Fruit fly (Drosophila melanogaster) whole organism, prepupa: Measurements from ENCODE around the gene smid.
A peak's percentile ranks its signal among the peaks of the same experiment; 100 is the strongest.

Experiments used
- Blimp-1 ChIP-seq: fragments of 200-800 bp; sonication (Bioruptor generic); optimal IDR thresholded peaks from 3 replicates; lab custom pipeline; 2017; ENCODE audit warnings: missing biosample characterization, missing genetic modification characterization, mild to moderate bottlenecking, moderate library complexity, missing genetic modification reagents
- CG10631 ChIP-seq: fragments of 200-800 bp; sonication (Bioruptor generic); optimal IDR thresholded peaks from 2 replicates; lab custom pipeline; 2016; ENCODE audit warnings: missing biosample characterization, missing genetic modification characterization
- CG10669 ChIP-seq: fragments of 200-800 bp; sonication (Bioruptor generic); optimal IDR thresholded peaks from 3 replicates; lab custom pipeline; 2018; ENCODE audit warnings: missing biosample characterization, mild to moderate bottlenecking, missing genetic modification characterization, moderate library complexity
- CG11294 ChIP-seq: fragments of 200-800 bp; sonication (Bioruptor generic); IDR thresholded peaks from 2 replicates; pipeline ENCODE4 v1.3.6; 2022; ENCODE audit warnings: missing biosample characterization, missing genetic modification characterization
- CG11762 ChIP-seq: fragments of 200-800 bp; sonication (Bioruptor generic); optimal IDR thresholded peaks from 3 replicates; lab custom pipeline; 2016; ENCODE audit warnings: missing biosample characterization, missing genetic modification characterization; ENCODE audit not compliant: insufficient read depth
- CG11902 ChIP-seq: fragments of 200-800 bp; sonication (Bioruptor generic); optimal IDR thresholded peaks from 3 replicates; lab custom pipeline; 2016; ENCODE audit warnings: missing biosample characterization, missing genetic modification characterization
- CG15336 ChIP-seq: fragments of 200-800 bp; sonication (Bioruptor generic); IDR thresholded peaks from 2 replicates; pipeline ENCODE4 v1.3.6; 2022; ENCODE audit warnings: missing biosample characterization, missing genetic modification characterization
- CG3032 ChIP-seq: fragments of 200-800 bp; optimal IDR thresholded peaks from 2 replicates; lab custom pipeline; 2019; ENCODE audit warnings: missing biosample characterization, mild to moderate bottlenecking, missing genetic modification characterization, moderate library complexity
- CG32006 ChIP-seq: fragments of 200-800 bp; sonication (Bioruptor generic); optimal IDR thresholded peaks from 3 replicates; lab custom pipeline; 2017; ENCODE audit warnings: missing biosample characterization, mild to moderate bottlenecking, missing genetic modification characterization
- CG34406 ChIP-seq: fragments of 200-800 bp; sonication (Bioruptor generic); optimal IDR thresholded peaks from 3 replicates; lab custom pipeline; 2016; ENCODE audit warnings: missing biosample characterization, missing genetic modification characterization
- CG3919 ChIP-seq: fragments of 200-800 bp; sonication (Bioruptor generic); optimal IDR thresholded peaks from 3 replicates; lab custom pipeline; 2016; ENCODE audit warnings: missing biosample characterization, missing genetic modification characterization
- CG4318 ChIP-seq: fragments of 200-800 bp; sonication (Bioruptor generic); optimal IDR thresholded peaks from 3 replicates; lab custom pipeline; 2017; ENCODE audit warnings: missing biosample characterization, mild to moderate bottlenecking, missing genetic modification characterization
- CG6163 ChIP-seq: fragments of 200-800 bp; sonication (Bioruptor generic); IDR thresholded peaks from 3 replicates; pipeline ENCODE4 v1.3.6; 2022; ENCODE audit warnings: missing biosample characterization, missing genetic modification characterization
- CG6276 ChIP-seq: fragments of 200-800 bp; sonication (Bioruptor generic); optimal IDR thresholded peaks from 2 replicates; lab custom pipeline; 2017; ENCODE audit warnings: missing biosample characterization, mild to moderate bottlenecking, missing genetic modification characterization
- CG6808 ChIP-seq: fragments of 200-800 bp; sonication (Bioruptor generic); optimal IDR thresholded peaks from 3 replicates; lab custom pipeline; 2017; ENCODE audit warnings: missing biosample characterization, missing genetic modification characterization, mild to moderate bottlenecking, moderate library complexity, missing genetic modification reagents
- CG6854 ChIP-seq: fragments of 200-800 bp; sonication (Bioruptor generic); optimal IDR thresholded peaks from 2 replicates; lab custom pipeline; 2017; ENCODE audit warnings: missing biosample characterization, mild to moderate bottlenecking, missing genetic modification characterization
- CG7368 ChIP-seq: fragments of 200-800 bp; sonication (Bioruptor generic); optimal IDR thresholded peaks from 3 replicates; lab custom pipeline; 2016; ENCODE audit warnings: missing biosample characterization, missing genetic modification characterization
- CG8119 ChIP-seq: fragments of 200-800 bp; sonication (Bioruptor generic); IDR thresholded peaks from 3 replicates; pipeline ENCODE4 v1.3.6; 2022; ENCODE audit warnings: missing biosample characterization, missing genetic modification characterization
- CG8632 ChIP-seq: fragments of 200-800 bp; sonication (Bioruptor generic); optimal IDR thresholded peaks from 3 replicates; lab custom pipeline; 2016; ENCODE audit warnings: missing biosample characterization, missing genetic modification characterization
- Eip75B ChIP-seq: fragments of 200-800 bp; sonication (Bioruptor generic); optimal IDR thresholded peaks from 3 replicates; lab custom pipeline; 2016; ENCODE audit warnings: missing biosample characterization, missing genetic modification characterization
- Ets21C ChIP-seq: fragments of 200-800 bp; sonication (Bioruptor generic); optimal IDR thresholded peaks from 3 replicates; lab custom pipeline; 2016; ENCODE audit warnings: missing biosample characterization, missing genetic modification characterization
- Ets96B ChIP-seq: fragments of 200-800 bp; optimal IDR thresholded peaks from 2 replicates; lab custom pipeline; 2019; ENCODE audit warnings: missing biosample characterization, mild to moderate bottlenecking, missing genetic modification characterization, moderate library complexity
- Gug ChIP-seq: fragments of 200-800 bp; sonication (Bioruptor generic); IDR thresholded peaks from 2 replicates; pipeline ENCODE4 v1.3.6; 2022; ENCODE audit warnings: missing biosample characterization, missing genetic modification characterization
- Hr38 ChIP-seq: sonication (Bioruptor generic); optimal IDR thresholded peaks from 2 replicates; lab custom pipeline; 2016; ENCODE audit warnings: missing biosample characterization, missing genetic modification characterization
- Hr39 ChIP-seq: fragments of 200-800 bp; sonication (Bioruptor generic); optimal IDR thresholded peaks from 2 replicates; lab custom pipeline; 2016; ENCODE audit warnings: missing biosample characterization, missing genetic modification characterization
- Hr4 ChIP-seq: fragments of 200-800 bp; sonication (Bioruptor generic); optimal IDR thresholded peaks from 3 replicates; lab custom pipeline; 2016; ENCODE audit warnings: missing biosample characterization, missing genetic modification characterization
- Met ChIP-seq: fragments of 200-800 bp; sonication (Bioruptor generic); optimal IDR thresholded peaks from 3 replicates; lab custom pipeline; 2016; ENCODE audit warnings: missing biosample characterization, missing genetic modification characterization
- OdsH ChIP-seq: fragments of 200-800 bp; sonication (Bioruptor generic); optimal IDR thresholded peaks from 3 replicates; lab custom pipeline; 2016; ENCODE audit warnings: missing biosample characterization, missing genetic modification characterization
- Smox ChIP-seq: fragments of 200-800 bp; sonication (Bioruptor generic); optimal IDR thresholded peaks from 3 replicates; lab custom pipeline; 2016; ENCODE audit warnings: missing biosample characterization, missing genetic modification characterization
- Sox102F ChIP-seq: fragments of 200-800 bp; sonication (Bioruptor generic); optimal IDR thresholded peaks from 2 replicates; lab custom pipeline; 2016; ENCODE audit warnings: missing biosample characterization, mild to moderate bottlenecking, missing genetic modification characterization
- Sox14 ChIP-seq: fragments of 200-800 bp; sonication (Bioruptor generic); optimal IDR thresholded peaks from 3 replicates; lab custom pipeline; 2016; ENCODE audit warnings: missing biosample characterization, missing genetic modification characterization
- Sox15 ChIP-seq: fragments of 200-800 bp; sonication (Bioruptor generic); optimal IDR thresholded peaks from 3 replicates; lab custom pipeline; 2016; ENCODE audit warnings: missing biosample characterization, missing genetic modification characterization
- achi ChIP-seq: fragments of 200-800 bp; sonication (Bioruptor generic); optimal IDR thresholded peaks from 3 replicates; lab custom pipeline; 2016; ENCODE audit warnings: missing biosample characterization, missing genetic modification characterization
- acj6 ChIP-seq: fragments of 200-800 bp; sonication (Bioruptor generic); optimal IDR thresholded peaks from 3 replicates; lab custom pipeline; 2016; ENCODE audit warnings: missing biosample characterization, missing genetic modification characterization
- cyc ChIP-seq: fragments of 200-800 bp; sonication (Bioruptor generic); optimal IDR thresholded peaks from 3 replicates; lab custom pipeline; 2016; ENCODE audit warnings: missing biosample characterization, missing genetic modification characterization
- dac ChIP-seq: fragments of 200-800 bp; sonication (Bioruptor generic); optimal IDR thresholded peaks from 2 replicates; lab custom pipeline; 2017; ENCODE audit warnings: missing biosample characterization, mild to moderate bottlenecking, missing genetic modification characterization
- dsx ChIP-seq: fragments of 200-800 bp; optimal IDR thresholded peaks from 3 replicates; lab custom pipeline; 2019; ENCODE audit warnings: missing biosample characterization, mild to moderate bottlenecking, missing genetic modification characterization, moderate library complexity; ENCODE audit not compliant: poor library complexity, severe bottlenecking
- eg ChIP-seq: fragments of 200-800 bp; sonication (Bioruptor generic); IDR thresholded peaks from 3 replicates; pipeline ENCODE4 v1.3.6; 2022; ENCODE audit warnings: missing biosample characterization, missing genetic modification characterization
- esn ChIP-seq: fragments of 200-800 bp; sonication (Bioruptor generic); optimal IDR thresholded peaks from 2 replicates; lab custom pipeline; 2016; ENCODE audit warnings: missing biosample characterization, mild to moderate bottlenecking, missing genetic modification characterization, moderate library complexity
- fd59A ChIP-seq: fragments of 200-800 bp; sonication (Bioruptor generic); optimal IDR thresholded peaks from 2 replicates; lab custom pipeline; 2017; ENCODE audit warnings: missing biosample characterization, mild to moderate bottlenecking, missing genetic modification characterization, missing genetic modification reagents
- fd85E ChIP-seq: fragments of 200-800 bp; sonication (Bioruptor generic); optimal IDR thresholded peaks from 3 replicates; lab custom pipeline; 2016; ENCODE audit warnings: missing biosample characterization, missing genetic modification characterization
- fkh ChIP-seq: fragments of 200-800 bp; sonication (Bioruptor generic); optimal IDR thresholded peaks from 3 replicates; lab custom pipeline; 2017; ENCODE audit warnings: missing biosample characterization, mild to moderate bottlenecking, missing genetic modification characterization, moderate library complexity
- lz ChIP-seq: fragments of 200-800 bp; sonication (Bioruptor generic); optimal IDR thresholded peaks from 3 replicates; lab custom pipeline; 2016; ENCODE audit warnings: missing biosample characterization, missing genetic modification characterization
- net ChIP-seq: fragments of 200-800 bp; sonication (Bioruptor generic); optimal IDR thresholded peaks from 3 replicates; lab custom pipeline; 2016; ENCODE audit warnings: missing biosample characterization, missing genetic modification characterization
- pdm3 ChIP-seq: fragments of 200-800 bp; sonication (Bioruptor generic); optimal IDR thresholded peaks from 3 replicates; lab custom pipeline; 2016; ENCODE audit warnings: missing biosample characterization, missing genetic modification characterization
- salr ChIP-seq, 2 experiments: fragments of 200-800 bp; sonication (Bioruptor generic); optimal IDR thresholded peaks; 3 replicates each; lab custom pipeline; 2016 to 2018; ENCODE audit warnings: missing biosample characterization in 2 of 2, missing genetic modification characterization in 2 of 2, mild to moderate bottlenecking in 1 of 2
- spab ChIP-seq: fragments of 200-800 bp; sonication (Bioruptor generic); optimal IDR thresholded peaks from 2 replicates; lab custom pipeline; 2017; ENCODE audit warnings: missing biosample characterization, mild to moderate bottlenecking, missing genetic modification characterization, missing genetic modification reagents
- ss ChIP-seq, 2 experiments: fragments of 200-800 bp; sonication (Bioruptor generic); optimal IDR thresholded peaks; 2 replicates in 1 of 2; 3 replicates in 1 of 2; lab custom pipeline; 2017 to 2018; ENCODE audit warnings: mild to moderate bottlenecking in 2 of 2, missing biosample characterization in 2 of 2, missing genetic modification characterization in 2 of 2, moderate library complexity in 1 of 2
- svp ChIP-seq: fragments of 200-800 bp; sonication (Bioruptor generic); peaks from one replicate; lab custom pipeline; 2016; ENCODE audit warnings: missing biosample characterization, missing genetic modification characterization
- topi ChIP-seq: fragments of 200-800 bp; sonication (Bioruptor generic); optimal IDR thresholded peaks from 3 replicates; lab custom pipeline; 2016; ENCODE audit warnings: missing biosample characterization, missing genetic modification characterization
- vri ChIP-seq: fragments of 200-800 bp; sonication (Bioruptor generic); optimal IDR thresholded peaks from 3 replicates; lab custom pipeline; 2016; ENCODE audit warnings: missing biosample characterization, mild to moderate bottlenecking, missing genetic modification characterization

Gene smid

DNA sequence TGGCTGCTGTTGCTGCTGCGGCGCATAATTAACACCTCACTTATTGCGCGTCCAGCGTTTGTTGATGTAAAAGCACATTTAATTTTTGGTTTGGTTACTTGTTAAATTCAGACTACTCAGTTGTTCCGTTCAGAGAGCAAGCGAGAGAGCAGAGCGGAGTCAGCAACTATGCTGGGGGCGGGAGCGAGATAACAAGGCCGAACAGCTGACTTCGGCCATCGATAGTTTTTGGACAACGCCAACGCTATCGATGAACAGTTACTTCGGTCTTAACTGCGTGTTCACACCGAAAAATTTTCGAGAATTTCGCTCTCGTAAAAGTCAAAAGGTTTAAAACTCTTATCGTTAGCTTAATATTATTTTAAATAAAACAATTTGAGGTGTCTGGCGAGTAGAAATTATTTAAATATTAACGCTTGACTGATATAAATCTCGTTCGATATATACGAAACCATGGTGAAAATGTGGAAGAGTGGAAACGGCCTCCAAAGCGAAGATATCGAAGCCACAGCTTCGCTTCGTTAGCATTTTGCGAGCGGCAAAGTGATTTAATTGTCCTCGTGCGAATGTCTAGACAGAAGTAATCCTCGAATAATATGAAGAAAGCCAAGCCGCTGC lies at the start of gene smid, which contains the start of gene SMSr:
TSS of gene smid (plus strand) at position 256 of the 618 bp plus-strand sequence.
TSS of gene SMSr (minus strand) at position 116 of the 618 bp plus-strand sequence.
- no peak for TF ChIP-seq fd85E (GFP tag; lab: Kevin White, UChicago)
- peak; percentile 32; the same call in 1 of the 2 replicates for TF ChIP-seq CG15336
- no peak for TF ChIP-seq CG8119
- TF ChIP-seq net (GFP tag; lab: Kevin White, UChicago): peak; percentile 19
- TF ChIP-seq CG10631: peak; percentile 55
- peak; percentile 44 for TF ChIP-seq CG6854 (GFP tag; lab: Kevin White, UChicago)
- TF ChIP-seq cyc (GFP tag; lab: Kevin White, UChicago): peak; percentile 64
- peak; percentile 65 for TF ChIP-seq topi
- peak; percentile 2 for TF ChIP-seq dac (GFP tag; lab: Kevin White, UChicago)
- TF ChIP-seq CG34406 (GFP tag; lab: Kevin White, UChicago): peak; percentile 47
- TF ChIP-seq salr (GFP tag; optimal IDR thresholded peaks at IDR 0.05; lab: Kevin White, UChicago): peak in 1 of 2 experiments; percentile 68
- TF ChIP-seq CG7368: no peak
- TF ChIP-seq CG4318: peak; percentile 47
- peak; percentile 58 for TF ChIP-seq CG3919 (GFP tag; lab: Kevin White, UChicago)
- no peak for TF ChIP-seq CG11762 (GFP tag; lab: Kevin White, UChicago)
- peak; percentile 71 for TF ChIP-seq acj6 (GFP tag; lab: Kevin White, UChicago)
- TF ChIP-seq spab (GFP tag; lab: Kevin White, UChicago): no peak
- TF ChIP-seq CG8632 (GFP tag; lab: Kevin White, UChicago): no peak
- no peak for TF ChIP-seq Blimp-1 (GFP tag; lab: Kevin White, UChicago)
- TF ChIP-seq Met (GFP tag; lab: Kevin White, UChicago): no peak
- TF ChIP-seq achi (GFP tag; lab: Kevin White, UChicago): peak; percentile 44
- TF ChIP-seq CG6276 (GFP tag; lab: Kevin White, UChicago): no peak
- TF ChIP-seq CG11902 (GFP tag; lab: Kevin White, UChicago): peak; percentile 33
- peak; percentile 57 for TF ChIP-seq Ets21C (GFP tag; lab: Kevin White, UChicago)
- no peak for TF ChIP-seq Smox (GFP tag; lab: Kevin White, UChicago)
- TF ChIP-seq Eip75B (GFP tag; lab: Kevin White, UChicago): peak; percentile 61
- TF ChIP-seq Hr39 (GFP tag; lab: Kevin White, UChicago): peak; percentile 66
- peak; percentile 53 for TF ChIP-seq Sox15 (GFP tag; lab: Kevin White, UChicago)
- TF ChIP-seq fd59A (GFP tag; lab: Kevin White, UChicago): no peak
- TF ChIP-seq CG3032 (tag; lab: Kevin White, UChicago): peak; percentile 56
- TF ChIP-seq Hr4 (GFP tag; lab: Kevin White, UChicago): peak; percentile 71
- TF ChIP-seq CG6808 (GFP tag; lab: Kevin White, UChicago): peak; percentile 5
- peak; percentile 86 for TF ChIP-seq svp (GFP tag; lab: Kevin White, UChicago)
- TF ChIP-seq CG32006 (GFP tag; lab: Kevin White, UChicago): no peak
- peak; percentile 70 for TF ChIP-seq OdsH
- TF ChIP-seq CG6163 (GFP tag; lab: Robert Waterston, UW): peak; percentile 41; the same call in 1 of the 3 replicates
- TF ChIP-seq dsx (GFP tag; lab: Kevin White, UChicago): peak; percentile 27
- TF ChIP-seq lz (GFP tag; lab: Kevin White, UChicago): peak; percentile 71
- no peak for TF ChIP-seq vri (GFP tag; lab: Kevin White, UChicago)
- peak; percentile 53 for TF ChIP-seq Ets96B (tag; lab: Kevin White, UChicago)
- TF ChIP-seq Hr38: no peak
- no peak for TF ChIP-seq eg (GFP tag; lab: Robert Waterston, UW)
- peak; percentile 70 for TF ChIP-seq pdm3
- peak in 1 of 2 experiments; percentile 4 for TF ChIP-seq ss (GFP tag; optimal IDR thresholded peaks at IDR 0.05; lab: Kevin White, UChicago)
- TF ChIP-seq fkh (GFP tag; lab: Kevin White, UChicago): no peak
- no peak for TF ChIP-seq CG10669 (GFP tag; lab: Kevin White, UChicago)
- TF ChIP-seq Gug: peak; percentile 57; the same call in 1 of the 2 replicates
- TF ChIP-seq Sox102F: peak; percentile 50
- peak; percentile 77 for TF ChIP-seq Sox14 (GFP tag; lab: Kevin White, UChicago)
- TF ChIP-seq esn: peak; percentile 63
- TF ChIP-seq CG11294: no peak
